Worm (Caenorhabditis elegans) whole organism, early embryonic: ENCODE data around the gene Y22D7AL.4.

Experiments
- aly-1 ChIP-seq: sonication (generic microtip); optimal IDR thresholded peaks from 2 replicates; lab custom pipeline; 2016; ENCODE audit warnings: missing genetic modification characterization, missing compliant biosample characterization
- flt-1 ChIP-seq: fragments of 200-800 bp; sonication (Bioruptor generic); IDR thresholded peaks from 2 replicates; pipeline ENCODE4 v1.3.6; 2022; ENCODE audit warnings: missing genetic modification characterization, missing compliant biosample characterization
- tbx-11 ChIP-seq: fragments of 200-800 bp; sonication (Bioruptor generic); IDR thresholded peaks from 2 replicates; pipeline ENCODE4 v1.3.6; 2022; ENCODE audit warnings: missing genetic modification characterization, missing compliant biosample characterization
- tra-4 ChIP-seq: sonication (generic microtip); optimal IDR thresholded peaks from 2 replicates; lab custom pipeline; 2017; ENCODE audit warnings: missing genetic modification characterization, missing compliant biosample characterization

DNA sequence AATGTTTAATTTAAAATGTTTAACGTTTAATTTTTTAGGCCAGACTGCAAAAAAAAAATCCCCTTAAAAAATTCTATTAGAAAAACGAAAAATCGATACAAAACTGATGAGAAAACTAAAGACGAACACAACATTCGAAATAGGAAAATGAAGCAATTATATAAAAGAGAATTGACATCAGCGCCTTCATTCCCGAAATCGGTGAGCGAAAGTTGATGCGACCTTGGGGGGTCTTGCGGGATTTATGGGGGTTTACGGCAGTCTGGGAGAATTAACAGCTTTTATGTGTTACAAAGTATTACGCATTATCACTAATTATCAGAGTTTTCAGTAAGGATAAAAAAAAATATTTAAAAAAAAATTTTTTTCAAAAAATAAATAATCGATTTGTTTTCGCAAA lies 12.0 kb upstream of the Y22D7AL.4 start:
- no peak for TF ChIP-seq tbx-11
- no peak for TF ChIP-seq tra-4 (tag; lab: Kevin White, UChicago)
- TF ChIP-seq aly-1 (tag; lab: Kevin White, UChicago) = no peak
- TF ChIP-seq flt-1 = no peak
